Fruit fly (Drosophila melanogaster): ENCODE data around the gene CG42507.

The CG42507 gene

DNA sequence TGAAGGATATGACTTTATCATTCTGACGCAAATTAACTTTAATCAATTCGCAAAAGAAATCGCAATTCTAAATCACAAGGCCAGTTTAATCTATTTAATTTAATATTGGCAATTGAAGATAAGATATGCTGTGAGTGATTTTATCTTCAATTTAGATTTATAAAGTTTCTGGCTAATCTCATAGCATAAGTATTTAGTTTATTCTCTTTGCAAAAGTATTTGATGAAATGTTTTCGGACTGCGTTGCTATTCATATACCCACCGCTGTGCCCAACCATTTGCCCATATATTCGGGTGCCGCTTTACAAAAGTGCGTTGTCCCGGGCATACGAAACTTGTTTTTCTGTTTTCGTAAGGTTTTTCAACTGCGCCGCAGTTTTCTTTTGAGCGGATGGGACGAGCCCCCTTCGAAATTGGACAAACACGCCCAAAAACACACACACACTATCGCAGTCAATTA, 27.2 kb upstream of the CG42507 start:
- peak; percentile 68 for TF ChIP-seq rgr (GFP tag; optimal IDR thresholded peaks at IDR 0.05)
- peak; percentile 1 for TF ChIP-seq sage (GFP tag; optimal IDR thresholded peaks at IDR 0.05)
- TF ChIP-seq usp (GFP tag; optimal IDR thresholded peaks at IDR 0.05): no peak
- peak; percentile 42 for TF ChIP-seq Hnf4 (GFP tag; optimal IDR thresholded peaks at IDR 0.05)
- TF ChIP-seq dmrt93B (GFP tag; optimal IDR thresholded peaks at IDR 0.05): peak; percentile 69
- no peak for TF ChIP-seq Dif (GFP tag; optimal IDR thresholded peaks at IDR 0.05; ENCODE audit: partially characterized antibody)
- peak; percentile 27 for TF ChIP-seq CG9705 (GFP tag; optimal IDR thresholded peaks at IDR 0.05)
- no peak for TF ChIP-seq Abd-B (GFP tag; optimal IDR thresholded peaks at IDR 0.05)
- no peak for TF ChIP-seq tai (GFP tag; optimal IDR thresholded peaks at IDR 0.05)
- TF ChIP-seq Jra (GFP tag; optimal IDR thresholded peaks at IDR 0.05): no peak
- TF ChIP-seq Myc (optimal IDR thresholded peaks at IDR 0.05): no peak
- peak; percentile 28 for TF ChIP-seq woc (GFP tag; optimal IDR thresholded peaks at IDR 0.05)
- no peak for TF ChIP-seq pan (optimal IDR thresholded peaks at IDR 0.05)
- peak; percentile 67 for TF ChIP-seq br (GFP tag; optimal IDR thresholded peaks at IDR 0.05)
- TF ChIP-seq brk (GFP tag; optimal IDR thresholded peaks at IDR 0.05): peak; percentile 48
- TF ChIP-seq Dfd (GFP tag; optimal IDR thresholded peaks at IDR 0.05): peak; percentile 48
- peak; percentile 62 for TF ChIP-seq psq (GFP tag; optimal IDR thresholded peaks at IDR 0.05)
- TF ChIP-seq Sp1 (GFP tag; optimal IDR thresholded peaks at IDR 0.05): peak; percentile 79
- TF ChIP-seq Vsx2 (GFP tag; optimal IDR thresholded peaks at IDR 0.05; ENCODE audit: partially characterized antibody): no peak
- no peak for TF ChIP-seq dl (GFP tag; optimal IDR thresholded peaks at IDR 0.05; ENCODE audit: insufficient read depth in 1 of 2, partially characterized antibody in 2 of 2)
- TF ChIP-seq Hr83 (GFP tag; optimal IDR thresholded peaks at IDR 0.05; ENCODE audit: poor library complexity, severe bottlenecking): no peak
- TF ChIP-seq CG32264 (GFP tag; optimal IDR thresholded peaks at IDR 0.05): no peak
- TF ChIP-seq Hr78 (GFP tag; optimal IDR thresholded peaks at IDR 0.05): no peak
- no peak for TF ChIP-seq lola (GFP tag; optimal IDR thresholded peaks at IDR 0.05)
- peak; percentile 73 for TF ChIP-seq HLH106 (tag; optimal IDR thresholded peaks at IDR 0.05)
- no peak for TF ChIP-seq CrebA (GFP tag; optimal IDR thresholded peaks at IDR 0.05; ENCODE audit: borderline replicate concordance)
- peak in 1 of 2 experiments; percentile 63 for TF ChIP-seq foxo (GFP tag; optimal IDR thresholded peaks at IDR 0.05)
- no peak for TF ChIP-seq N (GFP tag; optimal IDR thresholded peaks at IDR 0.05)
- peak; percentile 96 for TF ChIP-seq sv (GFP tag; optimal IDR thresholded peaks at IDR 0.05)
- TF ChIP-seq fru (GFP tag; optimal IDR thresholded peaks at IDR 0.05): peak; percentile 75
- TF ChIP-seq h (GFP tag; optimal IDR thresholded peaks at IDR 0.05): peak; percentile 75
- no peak for TF ChIP-seq Mio (GFP tag; optimal IDR thresholded peaks at IDR 0.05)
- no peak for TF ChIP-seq dsf (GFP tag; optimal IDR thresholded peaks at IDR 0.05; ENCODE audit: borderline replicate concordance)
- no peak for TF ChIP-seq Rel (GFP tag; optimal IDR thresholded peaks at IDR 0.05)
- no peak for TF ChIP-seq Rel (tag; optimal IDR thresholded peaks at IDR 0.05)
- TF ChIP-seq ey (GFP tag; optimal IDR thresholded peaks at IDR 0.05): peak; percentile 70
- no peak for TF ChIP-seq jim (GFP tag; optimal IDR thresholded peaks at IDR 0.05)
- TF ChIP-seq OdsH (GFP tag; optimal IDR thresholded peaks at IDR 0.05): peak; percentile 67
- TF ChIP-seq GATAd (GFP tag; optimal IDR thresholded peaks at IDR 0.05): no peak

- no peak for TF ChIP-seq Rel (GFP tag; optimal IDR thresholded peaks at IDR 0.05)
- TF ChIP-seq Rel (tag; optimal IDR thresholded peaks at IDR 0.05): peak; percentile 57
- no peak for TF ChIP-seq Hr78 (GFP tag; optimal IDR thresholded peaks at IDR 0.05)
These were observed 26.6 kb upstream of the CG42507 start for dm6 chr3L:14784241-14784948.

DNA sequence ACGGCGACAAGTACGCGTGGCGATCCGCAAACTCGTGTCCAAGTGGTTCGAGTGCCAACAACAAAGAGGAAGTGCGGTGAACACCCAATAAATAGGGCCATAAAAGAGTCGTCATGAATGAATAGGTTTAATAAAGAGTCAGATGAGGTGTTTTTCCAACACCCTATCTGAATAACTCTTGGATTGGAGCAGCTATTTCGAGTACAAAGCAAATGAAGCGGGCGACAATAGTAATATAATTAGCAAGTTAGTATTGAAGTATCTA, 25.5 kb upstream of the CG42507 start:
- no peak for TF ChIP-seq Mio (GFP tag; optimal IDR thresholded peaks at IDR 0.05)
- peak; percentile 11 for TF ChIP-seq Sp1 (GFP tag; optimal IDR thresholded peaks at IDR 0.05)
- no peak for TF ChIP-seq Rel (GFP tag; optimal IDR thresholded peaks at IDR 0.05)
- peak; percentile 0 for TF ChIP-seq Rel (tag; optimal IDR thresholded peaks at IDR 0.05)
- TF ChIP-seq Hr78 (GFP tag; optimal IDR thresholded peaks at IDR 0.05): no peak
- TF ChIP-seq h (GFP tag; optimal IDR thresholded peaks at IDR 0.05): peak; percentile 73
